Worm (Caenorhabditis elegans) whole organism, dauer: ENCODE data around the gene F11E6.6.

Source experiments
- unc-62 ChIP-seq: sonication (generic microtip); optimal IDR thresholded peaks from 2 replicates; lab custom pipeline; 2017; ENCODE audit warnings: missing biosample characterization, missing genetic modification reagents, missing genetic modification characterization

Gene F11E6.6

DNA sequence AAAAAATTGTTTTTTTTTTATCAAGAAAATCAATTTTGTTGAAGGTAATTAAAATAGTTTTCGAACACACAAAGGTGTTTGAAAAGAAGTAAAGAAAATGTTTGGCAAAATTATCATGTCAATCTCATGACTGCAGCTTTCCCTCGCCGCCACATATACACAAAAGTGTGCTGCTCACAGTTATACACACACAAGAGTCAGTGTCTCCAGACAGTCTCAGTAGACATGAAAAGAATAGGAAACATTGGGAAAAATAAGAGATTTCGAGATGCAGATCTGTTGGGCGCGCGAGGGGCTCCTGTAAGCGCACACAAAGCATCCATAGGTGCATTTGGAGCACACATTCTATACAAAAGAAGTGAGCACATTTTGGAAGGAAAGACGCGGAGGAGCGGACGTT is 17.5 kb downstream of the F11E6.6 start:
- no peak for TF ChIP-seq unc-62 (GFP tag; lab: Kevin White, UChicago)

DNA sequence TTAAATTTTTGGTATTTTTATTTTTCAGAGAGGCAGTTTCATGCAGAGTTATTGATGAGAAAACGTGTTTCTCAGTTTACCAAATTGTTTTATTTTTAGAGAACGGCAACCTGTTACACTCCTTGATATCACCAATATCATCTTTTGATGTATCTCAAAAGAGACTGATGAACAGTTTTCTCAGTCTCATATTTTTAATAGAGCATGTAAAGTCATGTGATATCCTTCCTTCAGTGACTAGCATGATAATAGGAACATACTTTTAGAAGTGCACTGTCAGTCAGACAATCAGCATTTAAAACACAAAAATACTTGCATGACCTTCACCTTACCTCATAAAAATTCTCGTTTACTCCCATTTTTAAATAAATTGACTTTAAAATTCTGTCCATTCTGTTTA is 23.3 kb downstream of the F11E6.6 start, which contains the start of gene F11E6.11:
Gene F11E6.11 (plus strand): TSS at position 325 of the 400 bp plus-strand sequence.
- no peak for TF ChIP-seq unc-62 (GFP tag; lab: Kevin White, UChicago)

DNA sequence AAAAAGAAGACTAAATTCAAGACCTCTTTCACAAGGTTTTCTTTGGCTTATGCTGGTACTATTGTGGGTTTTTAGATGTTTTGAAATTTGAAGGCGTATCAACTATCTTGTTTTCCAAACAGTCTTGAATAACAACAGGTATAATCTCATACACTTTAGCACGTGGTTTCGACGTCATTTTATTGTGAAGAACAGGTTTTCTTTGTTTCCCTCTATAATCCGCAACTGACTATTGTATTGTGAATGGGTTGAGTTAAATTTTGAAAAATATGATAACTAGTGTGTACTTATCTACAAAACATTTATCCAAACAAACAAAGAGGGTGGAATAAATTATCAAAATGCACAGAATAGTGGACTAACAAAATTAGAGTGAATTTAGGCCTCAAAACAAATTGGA is 24.5 kb downstream of the F11E6.6 start:
- no peak for TF ChIP-seq unc-62 (GFP tag; lab: Kevin White, UChicago)

DNA sequence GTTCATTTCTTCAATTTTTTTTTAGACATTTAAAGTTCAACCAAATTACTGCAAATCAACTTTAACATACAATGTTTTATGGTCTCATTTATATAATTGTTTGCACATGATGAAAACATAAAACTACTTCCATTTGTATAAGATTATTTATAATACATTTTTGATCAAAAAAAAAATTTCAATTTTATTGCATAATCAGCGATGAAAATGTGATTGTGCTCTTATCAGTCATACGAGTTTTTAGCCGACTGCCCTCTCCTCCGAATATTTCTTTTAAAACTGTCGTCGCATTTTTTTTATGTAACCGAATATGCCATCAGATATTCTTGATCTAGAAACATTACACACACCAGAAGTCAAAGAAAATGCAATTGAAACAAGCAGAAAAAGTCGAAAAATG is 25.4 kb downstream of the F11E6.6 start, which contains the start of gene F08A7.1:
Gene F08A7.1 (plus strand): TSS at position 191 of the 400 bp plus-strand sequence.
- TF ChIP-seq unc-62 (GFP tag; lab: Kevin White, UChicago) = no peak

DNA sequence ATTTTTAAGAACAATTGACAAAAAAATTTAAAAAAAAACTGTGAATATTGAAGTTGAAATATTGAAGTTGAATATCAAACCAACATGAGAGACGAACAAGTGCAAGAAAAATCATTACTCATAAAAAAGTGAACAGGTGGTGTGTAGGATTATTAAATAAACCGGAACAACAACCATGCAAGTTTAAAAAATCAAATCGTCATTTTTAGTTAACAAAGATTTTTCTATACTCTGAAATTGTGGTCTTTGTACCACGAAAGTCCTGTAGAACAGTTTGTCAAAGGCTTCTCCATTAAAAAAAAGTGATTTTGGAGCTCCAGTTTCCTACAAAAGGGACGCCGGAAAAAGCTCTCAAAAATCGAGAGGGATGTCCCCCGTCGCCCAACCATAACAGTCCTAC is 25.8 kb downstream of the F11E6.6 start, which contains the start of gene C06A12.19:
Gene C06A12.19 (minus strand): TSS at position 101 of the 400 bp plus-strand sequence.
- no peak for TF ChIP-seq unc-62 (GFP tag; lab: Kevin White, UChicago)

DNA sequence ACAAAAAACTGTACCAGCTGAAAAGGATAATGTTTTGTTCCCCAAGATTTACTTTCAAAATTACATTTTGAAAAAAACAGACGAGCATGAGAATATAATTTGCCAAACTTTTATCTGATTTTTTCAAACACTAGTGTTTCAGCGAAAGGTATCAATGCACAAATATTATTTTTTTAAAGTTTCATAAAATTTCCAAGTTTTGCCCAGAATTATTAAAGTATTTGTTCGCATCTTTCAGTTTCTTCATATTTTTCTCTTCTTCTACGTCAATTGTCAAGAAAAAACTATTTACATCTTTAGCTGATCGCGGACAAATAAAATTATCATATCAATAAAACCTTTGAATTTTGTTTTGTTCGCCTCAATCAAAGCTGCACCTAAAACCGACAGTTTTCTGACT is 28.7 kb downstream of the F11E6.6 start, which contains the start of gene C06A12.8:
Gene C06A12.8 (plus strand): TSS at position 301 of the 400 bp plus-strand sequence.
- TF ChIP-seq unc-62 (GFP tag; lab: Kevin White, UChicago) = no peak

DNA sequence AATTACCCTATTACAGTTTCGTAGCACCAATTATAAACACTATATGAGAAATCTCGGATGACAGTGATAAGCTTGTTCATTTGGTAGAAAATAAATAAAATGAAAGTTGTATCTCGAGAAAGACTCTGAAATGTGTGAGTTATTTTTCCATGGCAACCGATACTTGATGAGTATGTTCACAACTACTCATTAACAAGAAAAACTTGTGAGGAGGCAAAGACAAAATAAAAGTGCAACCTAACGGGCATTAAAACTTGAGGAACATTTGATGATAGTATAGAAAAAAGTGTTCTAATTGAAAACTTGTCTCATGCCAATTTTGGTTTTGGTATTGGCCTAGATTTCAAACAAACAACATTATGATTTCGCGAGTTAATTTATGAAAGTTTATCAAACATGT is 29.2 kb downstream of the F11E6.6 start, which contains the start of gene gcy-27:
Gene gcy-27 (minus strand): TSS at position 101 of the 400 bp plus-strand sequence.
- no peak for TF ChIP-seq unc-62 (GFP tag; lab: Kevin White, UChicago)

DNA sequence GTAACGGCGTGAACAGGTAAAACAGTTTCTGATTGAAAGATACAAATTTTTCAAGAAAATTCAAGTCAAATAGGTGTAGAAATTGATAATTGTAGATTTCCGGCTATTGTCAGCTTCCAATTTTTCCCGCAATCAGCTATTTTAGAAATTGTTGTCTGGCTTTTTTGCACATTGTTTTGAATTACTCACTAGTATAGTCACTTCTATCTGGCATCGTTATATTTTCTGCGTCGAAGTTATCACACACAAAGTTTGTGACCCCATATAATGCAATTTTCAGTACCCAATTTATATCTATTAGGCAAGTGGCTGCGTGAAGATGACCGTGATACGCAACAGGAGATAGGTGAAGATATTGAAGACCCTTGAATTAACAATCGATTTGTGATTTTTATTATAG is 30.6 kb downstream of the F11E6.6 start:
- TF ChIP-seq unc-62 (GFP tag; lab: Kevin White, UChicago) = no peak

DNA sequence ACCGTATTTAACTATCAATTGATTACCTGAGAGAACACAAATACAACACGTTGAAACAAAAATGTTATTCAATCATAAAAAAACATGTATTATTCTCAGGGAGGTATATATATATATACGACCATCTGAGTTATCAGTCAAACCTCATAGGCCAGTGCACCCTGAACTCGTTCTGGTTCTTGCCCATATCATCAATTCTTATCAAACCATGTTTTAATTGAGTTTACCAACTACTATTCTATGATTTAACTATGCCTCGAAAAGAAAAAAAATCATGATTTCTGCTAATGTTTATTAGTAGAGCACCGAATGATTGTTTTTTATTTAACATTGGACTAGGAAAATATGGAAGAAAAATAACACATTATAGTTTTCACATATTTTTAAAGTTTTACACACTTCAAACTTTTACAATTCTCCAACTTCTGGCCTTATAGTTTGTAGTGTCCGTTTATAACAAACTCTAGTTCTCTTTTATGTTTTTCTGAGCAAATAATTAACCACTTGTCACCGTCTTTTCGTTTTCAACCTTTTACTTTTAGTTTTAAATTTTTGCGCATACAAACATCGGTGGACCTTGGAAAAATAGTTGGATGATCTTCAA is 33.5 kb downstream of the F11E6.6 start:
- no peak for TF ChIP-seq unc-62 (GFP tag; lab: Kevin White, UChicago)

DNA sequence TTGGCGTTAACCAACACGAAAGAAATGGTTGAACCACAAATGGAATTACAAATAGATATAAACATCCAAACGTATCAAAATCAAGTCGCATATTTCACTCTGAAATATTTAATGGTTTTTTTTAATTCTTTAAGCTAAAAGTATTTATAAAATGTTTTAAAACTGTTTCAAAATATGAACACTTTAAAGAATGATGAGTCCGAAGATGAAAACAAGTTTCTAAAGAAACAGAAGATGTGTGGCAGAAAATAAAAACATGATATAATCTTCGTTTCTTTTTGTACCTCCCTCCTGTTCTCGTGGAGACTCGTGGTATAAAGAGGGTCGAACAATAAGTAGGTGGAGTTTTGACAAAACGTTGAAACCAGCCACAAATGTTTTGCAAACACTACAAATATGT is 34.5 kb downstream of the F11E6.6 start, which contains the start of gene lact-6:
Gene lact-6 (minus strand): TSS at position 101 of the 400 bp plus-strand sequence.
- TF ChIP-seq unc-62 (GFP tag; lab: Kevin White, UChicago) = no peak

DNA sequence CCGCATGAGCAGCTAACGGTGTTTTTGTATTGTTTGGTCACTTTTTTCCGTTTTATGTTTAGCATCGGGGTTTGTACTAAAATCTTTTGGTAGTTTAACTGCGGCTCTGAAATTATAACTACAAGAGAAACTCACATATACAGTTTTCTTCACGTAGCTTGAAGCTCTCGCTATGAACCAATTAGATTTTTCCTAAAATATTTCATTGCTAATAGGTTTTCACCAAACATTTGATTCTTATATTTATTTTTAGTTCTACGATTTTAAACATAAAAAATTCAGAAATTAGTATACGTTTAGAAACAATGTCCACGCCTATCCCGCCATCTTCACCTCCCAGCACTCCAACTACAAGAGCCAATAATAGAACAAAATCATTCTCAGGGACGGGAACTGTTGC is 38.4 kb downstream of the F11E6.6 start, which contains the start of gene C06A12.3:
Gene C06A12.3 (plus strand): TSS at position 301 of the 400 bp plus-strand sequence.
- no peak for TF ChIP-seq unc-62 (GFP tag; lab: Kevin White, UChicago)

DNA sequence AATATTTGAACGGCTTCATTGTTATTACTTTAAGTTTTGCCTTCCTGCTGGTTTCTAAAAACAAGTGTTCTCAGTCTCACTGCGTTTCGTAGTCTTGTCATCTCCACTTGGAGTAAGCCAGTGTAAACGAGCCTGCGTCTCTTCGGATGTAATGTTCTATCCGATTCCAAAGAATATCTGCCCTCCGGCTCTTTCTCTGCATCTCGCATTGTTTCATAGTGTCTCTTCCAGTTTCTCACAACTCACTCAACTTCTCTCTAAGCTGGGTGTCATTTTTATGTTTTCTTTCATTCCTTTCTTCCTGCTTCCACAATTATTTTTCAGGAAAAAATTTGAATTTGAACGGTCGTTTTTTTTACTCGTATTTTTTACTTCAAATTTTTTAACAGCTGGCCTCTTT is 38.8 kb downstream of the F11E6.6 start:
- no peak for TF ChIP-seq unc-62 (GFP tag; lab: Kevin White, UChicago)

DNA sequence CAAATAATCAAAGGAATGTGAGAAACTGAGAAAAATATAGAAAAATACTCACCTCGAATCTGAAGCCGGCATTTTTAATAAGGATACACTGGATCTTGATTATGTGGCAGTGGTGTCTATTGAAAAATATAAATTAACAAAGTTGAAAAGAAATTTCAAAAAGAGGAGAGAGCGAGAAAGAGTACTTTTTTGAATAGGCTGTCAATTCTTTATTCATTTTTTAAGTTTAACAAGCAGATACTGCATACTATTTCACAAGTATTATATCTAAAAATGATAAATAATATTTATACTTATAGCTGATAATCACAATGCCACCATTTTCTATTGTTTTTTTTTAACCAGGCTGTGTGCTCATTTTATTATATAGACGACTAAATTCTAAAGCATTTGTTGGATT is 48.1 kb downstream of the F11E6.6 start, which contains the start of gene npr-26:
Gene npr-26 (minus strand): TSS at position 101 of the 400 bp plus-strand sequence.
- no peak for TF ChIP-seq unc-62 (GFP tag; lab: Kevin White, UChicago)
